Worm (Caenorhabditis elegans) whole organism, L1 larva: ENCODE results near the gene tbb-6.

ENCODE experiments used
- aly-2 ChIP-seq: fragments of 150-350 bp; optimal IDR thresholded peaks from 2 replicates; lab custom pipeline; 2014; ENCODE audit warnings: missing biosample characterization, missing genetic modification characterization
- ceh-63 ChIP-seq: fragments of 200-800 bp; sonication (Bioruptor generic); optimal IDR thresholded peaks from 2 replicates; lab custom pipeline; 2018; ENCODE audit warnings: mild to moderate bottlenecking, missing genetic modification characterization, missing compliant biosample characterization
- efl-1 ChIP-seq, 4 experiments: fragments of 150-350 bp; optimal IDR thresholded peaks in 3 of 4; peaks in 1 of 4; 1 replicate in 1 of 4; 2 replicates in 3 of 4; lab custom pipeline; 2014; ENCODE audit warnings: missing biosample characterization in 2 of 4, missing genetic modification characterization in 2 of 4, missing genetic modification reagents in 2 of 4
- lsy-2 ChIP-seq, 2 experiments: fragments of 150-350 bp; optimal IDR thresholded peaks; 2 replicates each; lab custom pipeline; 2014; ENCODE audit warnings: missing biosample characterization in 2 of 2, missing genetic modification characterization in 2 of 2
- pag-3 ChIP-seq: sonication (generic microtip); optimal IDR thresholded peaks from 2 replicates; lab custom pipeline; 2017; ENCODE audit warnings: missing genetic modification characterization, mild to moderate bottlenecking, missing compliant biosample characterization, antibody characterized with exemption, borderline replicate concordance; ENCODE audit not compliant: insufficient read depth
- ztf-11 ChIP-seq, 2 experiments: sonication (generic microtip); optimal IDR thresholded peaks; 2 replicates each; lab custom pipeline; 2016 to 2017; ENCODE audit warnings: missing genetic modification characterization in 2 of 2, missing biosample characterization in 1 of 2, missing compliant biosample characterization in 1 of 2
- ztf-4 ChIP-seq: fragments of 150-350 bp; optimal IDR thresholded peaks from 2 replicates; lab custom pipeline; 2014; ENCODE audit warnings: missing biosample characterization, missing genetic modification characterization

tbb-6 gene

DNA sequence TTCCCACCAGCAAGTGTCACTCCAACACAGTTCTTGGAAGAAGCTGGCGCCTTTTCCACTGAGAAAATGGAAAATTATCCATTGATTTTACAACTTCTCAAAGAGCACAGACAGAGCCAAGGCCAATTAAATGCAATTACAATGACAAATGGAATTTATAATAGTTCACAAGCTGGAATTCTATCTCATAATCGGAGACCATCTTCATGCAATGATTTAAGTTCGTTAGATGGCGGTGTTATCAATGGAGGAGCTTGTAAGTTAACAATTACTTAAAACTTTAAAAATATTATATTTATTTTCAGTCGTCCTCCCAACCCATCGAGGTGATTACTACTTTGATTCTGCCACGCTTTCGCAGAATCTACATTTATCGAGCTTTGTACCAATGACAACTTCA lies 44.3 kb downstream of the tbb-6 start:
- TF ChIP-seq efl-1 (optimal IDR thresholded peaks at IDR 0.05; lab: Kevin White, UChicago) = no peak
- TF ChIP-seq efl-1 (GFP tag; optimal IDR thresholded peaks at IDR 0.05 in 1 of 2; lab: Kevin White, UChicago) = peak in 1 of 2 experiments; percentile 94
- no peak for TF ChIP-seq ztf-11 (tag; optimal IDR thresholded peaks at IDR 0.05; lab: Kevin White, UChicago)

DNA sequence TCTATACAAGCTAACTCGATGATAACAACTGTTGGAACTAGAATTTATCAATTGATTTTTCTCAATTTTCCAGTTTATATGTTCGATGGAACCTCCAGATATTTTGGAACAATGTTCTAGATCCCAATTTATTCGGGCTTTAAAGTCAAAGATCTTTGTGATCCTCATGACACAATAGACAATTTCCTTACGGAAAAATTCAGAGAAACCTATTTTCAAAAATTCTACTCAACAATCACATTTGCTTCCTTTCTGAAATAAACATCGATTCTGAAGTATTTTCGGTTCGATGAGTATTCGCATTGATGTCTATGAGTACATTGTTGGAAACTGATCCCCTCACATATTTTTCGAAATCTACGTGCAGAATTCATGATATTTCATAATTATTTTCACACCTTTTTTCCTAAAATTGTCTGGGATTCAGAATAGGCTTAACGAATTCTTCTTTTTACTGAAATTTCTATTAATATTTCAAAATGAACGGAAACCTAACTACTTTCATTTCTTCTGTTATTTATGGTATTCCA lies 45.7 kb downstream of the tbb-6 start, which contains the start of gene srg-45:
srg-45 (plus strand) TSS at position 480 of the 530 bp plus-strand sequence.
- peak in 1 of 2 experiments; percentile 15 for TF ChIP-seq lsy-2 (tag; optimal IDR thresholded peaks at IDR 0.05; lab: Kevin White, UChicago)
- peak; percentile 69 for TF ChIP-seq aly-2
- no peak for TF ChIP-seq ztf-4 (tag; lab: Kevin White, UChicago)
- TF ChIP-seq, all 84 proteins: peak for 2

DNA sequence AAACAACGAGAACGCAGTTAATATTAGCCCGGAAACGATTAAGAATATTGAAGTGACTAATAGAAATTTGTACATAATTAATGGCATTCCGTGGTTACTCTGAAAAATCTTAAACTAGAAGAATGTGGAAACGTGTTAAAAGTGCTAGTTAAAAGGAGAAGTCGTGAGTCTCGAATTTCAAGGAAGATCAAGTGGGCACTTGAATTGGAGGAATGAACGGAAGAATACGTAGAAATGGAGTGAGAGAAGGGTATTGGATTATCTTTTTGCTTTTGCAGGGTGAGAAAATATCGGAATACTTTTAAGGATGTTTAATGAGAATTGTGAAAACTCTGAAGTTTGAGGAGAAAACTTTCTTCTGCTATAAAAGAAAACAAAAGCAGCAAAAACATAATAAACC lies 48.9 kb downstream of the tbb-6 start, which contains the start of gene hpo-30:
hpo-30 (minus strand) TSS at position 101 of the 400 bp plus-strand sequence.
- no peak for TF ChIP-seq pag-3 (tag; lab: Kevin White, UChicago)
- TF ChIP-seq ceh-63 (GFP tag; lab: Kevin White, UChicago) = no peak
